Worm (Caenorhabditis elegans) whole organism, L2 larva: ENCODE data around the gene sss-1.

ENCODE experiments used
- ceh-16 ChIP-seq: fragments of 150-350 bp; optimal IDR thresholded peaks from 2 replicates; lab custom pipeline; 2014; ENCODE audit warnings: missing biosample characterization, missing genetic modification characterization
- elt-3 ChIP-seq: sonication (generic microtip); optimal IDR thresholded peaks from 2 replicates; lab custom pipeline; 2017; ENCODE audit warnings: missing biosample characterization, missing genetic modification characterization
- lin-13 ChIP-seq: fragments of 150-350 bp; optimal IDR thresholded peaks from 2 replicates; lab custom pipeline; 2014; ENCODE audit warnings: missing biosample characterization, missing genetic modification reagents, missing genetic modification characterization
- mbf-1 ChIP-seq: sonication (generic microtip); optimal IDR thresholded peaks from 2 replicates; lab custom pipeline; 2017; ENCODE audit warnings: missing biosample characterization, missing genetic modification characterization
- mdl-1 ChIP-seq, 2 experiments: fragments of 150-350 bp in 1 of 2; sonication (generic microtip) in 1 of 2; optimal IDR thresholded peaks; 2 replicates each; lab custom pipeline; 2017; ENCODE audit warnings: missing biosample characterization in 2 of 2, missing genetic modification characterization in 2 of 2
- nhr-11 ChIP-seq: fragments of 150-350 bp; optimal IDR thresholded peaks from 2 replicates; lab custom pipeline; 2014; ENCODE audit warnings: missing biosample characterization, missing genetic modification characterization
- nhr-6 ChIP-seq: fragments of 150-350 bp; optimal IDR thresholded peaks from 2 replicates; lab custom pipeline; 2014; ENCODE audit warnings: missing biosample characterization, missing genetic modification characterization
- snpc-4 ChIP-seq: fragments of 150-350 bp; optimal IDR thresholded peaks from 2 replicates; lab custom pipeline; 2014; ENCODE audit warnings: missing biosample characterization, missing genetic modification characterization
- ztf-4 ChIP-seq: fragments of 150-350 bp; optimal IDR thresholded peaks from 2 replicates; lab custom pipeline; 2014; ENCODE audit warnings: missing biosample characterization, missing genetic modification characterization

DNA sequence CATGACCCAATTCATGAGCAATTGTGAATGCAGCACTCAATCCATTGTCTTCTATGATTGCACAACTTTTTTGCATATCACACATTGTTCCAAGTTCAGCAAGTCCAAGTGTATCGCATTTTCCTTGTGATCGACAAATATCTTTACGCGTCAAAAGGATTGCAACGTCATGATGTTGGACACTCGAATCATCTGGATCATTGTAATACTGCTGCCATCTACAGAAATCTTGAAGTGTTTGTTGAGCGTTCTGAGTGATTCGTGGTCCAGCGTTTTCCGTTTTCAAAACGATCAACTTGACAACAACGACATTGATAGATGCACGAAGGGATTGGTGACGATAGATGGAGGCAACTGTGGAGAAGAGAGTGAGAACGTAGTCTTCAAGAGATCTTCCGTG, 49.7 kb upstream of the sss-1 start:
- TF ChIP-seq elt-3 (no peak), nhr-6 (no peak), ceh-16 (no peak), snpc-4 (tag; lab: Kevin White, UChicago) (no peak), lin-13 (GFP tag; lab: Kevin White, UChicago) (no peak), nhr-11 (tag; lab: Kevin White, UChicago) (no peak), mbf-1 (no peak), mdl-1 (tag; optimal IDR thresholded peaks at IDR 0.05; lab: Kevin White, UChicago) (no peak), ztf-4 (tag; lab: Kevin White, UChicago) (no peak)
